Worm (Caenorhabditis elegans) whole organism, L3 larva: ENCODE results near the gene hnd-1.

ENCODE experiments used
- R02D3.7 ChIP-seq: fragments of 150-350 bp; optimal IDR thresholded peaks from 2 replicates; lab custom pipeline; 2014; ENCODE audit warnings: missing biosample characterization, missing genetic modification characterization
- ZK546.5 ChIP-seq: sonication (generic microtip); optimal IDR thresholded peaks from 2 replicates; lab custom pipeline; 2017; ENCODE audit warnings: missing biosample characterization, missing genetic modification characterization
- egl-27 ChIP-seq: sonication (generic microtip); optimal IDR thresholded peaks from 4 replicates; lab custom pipeline; 2017; ENCODE audit warnings: missing biosample characterization, missing genetic modification reagents, missing genetic modification characterization
- fkh-10 ChIP-seq: sonication (generic microtip); optimal IDR thresholded peaks from 2 replicates; lab custom pipeline; 2017; ENCODE audit warnings: missing biosample characterization, missing genetic modification reagents, missing genetic modification characterization
- fos-1 ChIP-seq: fragments of 150-350 bp; optimal IDR thresholded peaks from 2 replicates; lab custom pipeline; 2014; ENCODE audit warnings: missing biosample characterization, missing genetic modification characterization
- jun-1 ChIP-seq: fragments of 150-350 bp; optimal IDR thresholded peaks from 2 replicates; lab custom pipeline; 2014; ENCODE audit warnings: missing biosample characterization, missing genetic modification reagents, missing genetic modification characterization
- lsy-12 ChIP-seq: sonication (generic microtip); optimal IDR thresholded peaks from 2 replicates; lab custom pipeline; 2016; ENCODE audit warnings: mild to moderate bottlenecking, missing genetic modification characterization, missing compliant biosample characterization
- nhr-11 ChIP-seq: fragments of 150-350 bp; optimal IDR thresholded peaks from 2 replicates; lab custom pipeline; 2014; ENCODE audit warnings: missing biosample characterization, missing genetic modification characterization
- skn-1 ChIP-seq: fragments of 150-350 bp; optimal IDR thresholded peaks from 2 replicates; lab custom pipeline; 2014; ENCODE audit warnings: missing biosample characterization, missing genetic modification characterization
- tbx-2 ChIP-seq: sonication (generic microtip); optimal IDR thresholded peaks from 2 replicates; lab custom pipeline; 2016; ENCODE audit warnings: mild to moderate bottlenecking, missing genetic modification characterization, missing compliant biosample characterization
- unc-62 ChIP-seq: fragments of 150-350 bp; sonication (generic microtip); optimal IDR thresholded peaks from 4 replicates; lab custom pipeline; 2014; ENCODE audit warnings: missing biosample characterization, missing genetic modification reagents, missing genetic modification characterization
- ztf-11 ChIP-seq: fragments of 150-350 bp; optimal IDR thresholded peaks from 2 replicates; lab custom pipeline; 2014; ENCODE audit warnings: missing biosample characterization, missing genetic modification characterization

ce11 chrX:11690014-11690591, 5.7 kb downstream of the hnd-1 start, which contains the start of the genes C44C10.10 and C44C10.5:
- TF ChIP-seq unc-62 (GFP tag; lab: Kevin White, UChicago): no peak
- TF ChIP-seq R02D3.7: no peak
- TF ChIP-seq lsy-12 (tag; lab: Kevin White, UChicago): no peak
- TF ChIP-seq tbx-2 (tag; lab: Kevin White, UChicago): no peak
- TF ChIP-seq jun-1: no peak
- no peak for TF ChIP-seq ZK546.5 (tag; lab: Kevin White, UChicago)
- TF ChIP-seq fos-1 (tag; lab: Kevin White, UChicago): no peak
- TF ChIP-seq skn-1 (tag; lab: Kevin White, UChicago): no peak
- no peak for TF ChIP-seq nhr-11
- TF ChIP-seq egl-27 (tag; lab: Kevin White, UChicago): no peak
- no peak for TF ChIP-seq fkh-10 (GFP tag; lab: Kevin White, UChicago)
- no peak for TF ChIP-seq ztf-11
